Worm (Caenorhabditis elegans) whole organism, mixed stage, embryonic: ENCODE data around the gene gcy-13.

ENCODE experiments used
- elt-1 ChIP-seq: sonication (generic microtip); optimal IDR thresholded peaks from 2 replicates; lab custom pipeline; 2017; ENCODE audit warnings: missing genetic modification characterization, mild to moderate bottlenecking, missing compliant biosample characterization, antibody characterized with exemption, moderate library complexity, borderline replicate concordance; ENCODE audit not compliant: insufficient read depth
- lin-13 ChIP-seq: fragments of 150-350 bp; optimal IDR thresholded peaks from 2 replicates; lab custom pipeline; 2014; ENCODE audit warnings: missing biosample characterization, missing genetic modification characterization
- lsy-2 ChIP-seq: fragments of 150-350 bp; optimal IDR thresholded peaks from 2 replicates; lab custom pipeline; 2014; ENCODE audit warnings: missing biosample characterization, missing genetic modification characterization
- mep-1 ChIP-seq: fragments of 150-350 bp; optimal IDR thresholded peaks from 2 replicates; lab custom pipeline; 2017; ENCODE audit warnings: missing biosample characterization, missing genetic modification reagents, missing genetic modification characterization, inconsistent platforms
- nhr-237 ChIP-seq: fragments of 150-350 bp; optimal IDR thresholded peaks from 2 replicates; lab custom pipeline; 2014; ENCODE audit warnings: missing biosample characterization, missing genetic modification characterization
- nhr-28 ChIP-seq: fragments of 150-350 bp; optimal IDR thresholded peaks from 2 replicates; lab custom pipeline; 2014; ENCODE audit warnings: missing biosample characterization, missing genetic modification characterization
- sem-2 ChIP-seq: fragments of 200-800 bp; sonication (Bioruptor generic); optimal IDR thresholded peaks from 2 replicates; lab custom pipeline; 2018; ENCODE audit warnings: mild to moderate bottlenecking, missing genetic modification characterization, missing compliant biosample characterization
- ztf-11 ChIP-seq: fragments of 150-350 bp; optimal IDR thresholded peaks from 2 replicates; lab custom pipeline; 2014; ENCODE audit warnings: missing biosample characterization, missing genetic modification characterization

- TF ChIP-seq nhr-237 (tag; lab: Kevin White, UChicago) (no peak), elt-1 (tag; lab: Kevin White, UChicago) (no peak), mep-1 (tag; lab: Kevin White, UChicago) (no peak), ztf-11 (tag; lab: Kevin White, UChicago) (no peak), sem-2 (GFP tag; lab: Kevin White, UChicago) (no peak), lsy-2 (tag; lab: Kevin White, UChicago) (no peak), lin-13 (tag; lab: Kevin White, UChicago) (no peak), nhr-28 (no peak)
Measured at ce11 chrV:12357632-12358031, 11.7 kb downstream of the gcy-13 start.
